Worm (Caenorhabditis elegans) whole organism, mixed stage, embryonic: ENCODE results near the gene F53C3.4.
A peak's percentile ranks its signal among the peaks of the same experiment; 100 is the strongest.

Experiments used
- M03D4.4 ChIP-seq: sonication (generic microtip); optimal IDR thresholded peaks from 2 replicates; lab custom pipeline; 2017; ENCODE audit warnings: mild to moderate bottlenecking, missing genetic modification characterization, missing compliant biosample characterization
- bed-3 ChIP-seq: fragments of 200-800 bp; sonication (Bioruptor generic); optimal IDR thresholded peaks from 3 replicates; lab custom pipeline; 2018; ENCODE audit warnings: mild to moderate bottlenecking, missing genetic modification characterization, moderate library complexity, missing compliant biosample characterization
- blmp-1 ChIP-seq: fragments of 150-350 bp; optimal IDR thresholded peaks from 2 replicates; lab custom pipeline; 2014; ENCODE audit warnings: missing biosample characterization, missing genetic modification characterization
- ceh-39 ChIP-seq: fragments of 150-350 bp; optimal IDR thresholded peaks from 2 replicates; lab custom pipeline; 2014; ENCODE audit warnings: missing biosample characterization, missing genetic modification characterization
- ceh-83 ChIP-seq: fragments of 200-800 bp; sonication (Bioruptor generic); optimal IDR thresholded peaks from 2 replicates; lab custom pipeline; 2018; ENCODE audit warnings: mild to moderate bottlenecking, missing genetic modification characterization, missing compliant biosample characterization
- ces-1 ChIP-seq: fragments of 150-350 bp; optimal IDR thresholded peaks from 2 replicates; lab custom pipeline; 2014; ENCODE audit warnings: missing biosample characterization, missing genetic modification reagents, missing genetic modification characterization
- cnd-1 ChIP-seq: fragments of 200-800 bp; sonication (Bioruptor generic); optimal IDR thresholded peaks from 2 replicates; lab custom pipeline; 2018; ENCODE audit warnings: mild to moderate bottlenecking, missing genetic modification characterization, missing compliant biosample characterization
- elt-3 ChIP-seq: fragments of 150-350 bp; optimal IDR thresholded peaks from 2 replicates; lab custom pipeline; 2014; ENCODE audit warnings: missing biosample characterization, missing genetic modification characterization
- flh-1 ChIP-seq: fragments of 200-800 bp; sonication (Bioruptor generic); optimal IDR thresholded peaks from 2 replicates; lab custom pipeline; 2018; ENCODE audit warnings: mild to moderate bottlenecking, missing genetic modification characterization, moderate library complexity, missing compliant biosample characterization
- ham-2 ChIP-seq: fragments of 200-800 bp; sonication (Bioruptor generic); optimal IDR thresholded peaks from 2 replicates; lab custom pipeline; 2018; ENCODE audit warnings: mild to moderate bottlenecking, missing genetic modification characterization, missing compliant biosample characterization
- hlh-1 ChIP-seq: fragments of 150-350 bp; optimal IDR thresholded peaks from 2 replicates; lab custom pipeline; 2014; ENCODE audit warnings: missing biosample characterization, missing genetic modification reagents, missing genetic modification characterization
- lin-13 ChIP-seq: fragments of 150-350 bp; optimal IDR thresholded peaks from 2 replicates; lab custom pipeline; 2014; ENCODE audit warnings: missing biosample characterization, missing genetic modification characterization
- lin-32 ChIP-seq: fragments of 200-800 bp; sonication (Bioruptor generic); optimal IDR thresholded peaks from 2 replicates; lab custom pipeline; 2018; ENCODE audit warnings: mild to moderate bottlenecking, missing genetic modification characterization, missing compliant biosample characterization
- lsy-2 ChIP-seq: fragments of 150-350 bp; optimal IDR thresholded peaks from 2 replicates; lab custom pipeline; 2014; ENCODE audit warnings: missing biosample characterization, missing genetic modification characterization
- mab-5 ChIP-seq: fragments of 150-350 bp; optimal IDR thresholded peaks from 2 replicates; lab custom pipeline; 2014; ENCODE audit warnings: missing biosample characterization, missing genetic modification characterization
- mep-1 ChIP-seq: fragments of 150-350 bp; optimal IDR thresholded peaks from 2 replicates; lab custom pipeline; 2017; ENCODE audit warnings: missing biosample characterization, missing genetic modification reagents, missing genetic modification characterization, inconsistent platforms
- mls-2 ChIP-seq: sonication (generic microtip); optimal IDR thresholded peaks from 2 replicates; lab custom pipeline; 2016; ENCODE audit warnings: mild to moderate bottlenecking, missing genetic modification characterization, moderate library complexity, missing compliant biosample characterization
- nhr-12 ChIP-seq: fragments of 150-350 bp; optimal IDR thresholded peaks from 2 replicates; lab custom pipeline; 2014; ENCODE audit warnings: missing biosample characterization, missing genetic modification characterization
- nhr-2 ChIP-seq: fragments of 150-350 bp; optimal IDR thresholded peaks from 2 replicates; lab custom pipeline; 2014; ENCODE audit warnings: missing biosample characterization, missing genetic modification characterization
- nhr-237 ChIP-seq: fragments of 150-350 bp; optimal IDR thresholded peaks from 2 replicates; lab custom pipeline; 2014; ENCODE audit warnings: missing biosample characterization, missing genetic modification characterization
- nhr-76 ChIP-seq: sonication (generic microtip); optimal IDR thresholded peaks from 2 replicates; lab custom pipeline; 2017; ENCODE audit warnings: missing biosample characterization, missing genetic modification characterization
- pha-4 ChIP-seq: fragments of 150-350 bp; optimal IDR thresholded peaks from 2 replicates; lab custom pipeline; 2018; ENCODE audit warnings: missing biosample characterization, missing genetic modification reagents, missing genetic modification characterization
- sem-2 ChIP-seq: fragments of 200-800 bp; sonication (Bioruptor generic); optimal IDR thresholded peaks from 2 replicates; lab custom pipeline; 2018; ENCODE audit warnings: mild to moderate bottlenecking, missing genetic modification characterization, missing compliant biosample characterization
- snpc-4 ChIP-seq: fragments of 150-350 bp; optimal IDR thresholded peaks from 2 replicates; lab custom pipeline; 2014; ENCODE audit warnings: missing biosample characterization, missing genetic modification characterization
- sptf-1 ChIP-seq: sonication (generic microtip); optimal IDR thresholded peaks from 2 replicates; lab custom pipeline; 2017; ENCODE audit warnings: mild to moderate bottlenecking, missing genetic modification characterization, moderate library complexity, missing compliant biosample characterization
- tbx-8 ChIP-seq: fragments of 200-800 bp; sonication (Bioruptor generic); optimal IDR thresholded peaks from 2 replicates; lab custom pipeline; 2018; ENCODE audit warnings: mild to moderate bottlenecking, missing genetic modification characterization, moderate library complexity, missing compliant biosample characterization
- unc-120 ChIP-seq: sonication (generic microtip); optimal IDR thresholded peaks from 2 replicates; lab custom pipeline; 2017; ENCODE audit warnings: missing genetic modification characterization, missing compliant biosample characterization; ENCODE audit not compliant: poor library complexity, severe bottlenecking
- unc-39 ChIP-seq: fragments of 150-350 bp; optimal IDR thresholded peaks from 2 replicates; lab custom pipeline; 2014; ENCODE audit warnings: missing biosample characterization, missing genetic modification characterization
- unc-62 ChIP-seq: fragments of 150-350 bp; optimal IDR thresholded peaks from 2 replicates; lab custom pipeline; 2014; ENCODE audit warnings: missing biosample characterization, missing genetic modification reagents, missing genetic modification characterization
- zip-8 ChIP-seq: fragments of 150-350 bp; optimal IDR thresholded peaks from 2 replicates; lab custom pipeline; 2014; ENCODE audit warnings: missing biosample characterization, missing genetic modification characterization
- ztf-11 ChIP-seq: fragments of 150-350 bp; optimal IDR thresholded peaks from 2 replicates; lab custom pipeline; 2014; ENCODE audit warnings: missing biosample characterization, missing genetic modification characterization

F53C3.4 gene

DNA sequence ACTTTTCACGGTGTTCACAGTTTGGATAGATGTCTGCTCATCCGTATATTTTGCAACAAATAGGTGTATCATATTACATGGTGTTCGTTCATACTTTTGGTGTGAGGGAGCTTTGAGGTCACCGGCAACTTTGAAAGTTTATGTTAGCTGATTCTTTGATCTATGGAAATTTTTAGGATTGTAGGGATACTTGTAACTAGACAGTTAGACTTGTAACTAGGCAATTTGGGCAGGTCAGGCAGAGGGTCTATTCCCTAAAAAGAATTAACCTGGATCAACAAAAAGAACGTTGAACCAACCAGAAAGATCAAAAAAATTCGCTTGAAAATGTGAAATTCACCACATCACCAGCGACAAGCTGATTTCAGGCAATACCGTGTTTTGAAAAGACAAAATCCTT, 7.3 kb upstream of the F53C3.4 start:
- TF ChIP-seq M03D4.4 (tag; lab: Kevin White, UChicago): no peak
- TF ChIP-seq nhr-76 (tag; lab: Kevin White, UChicago): no peak
- TF ChIP-seq mab-5 (tag; lab: Kevin White, UChicago): no peak
- no peak for TF ChIP-seq hlh-1 (tag; lab: Kevin White, UChicago)
- TF ChIP-seq sem-2 (GFP tag; lab: Kevin White, UChicago): no peak
- no peak for TF ChIP-seq blmp-1 (tag; lab: Kevin White, UChicago)
- TF ChIP-seq bed-3 (GFP tag; lab: Kevin White, UChicago): no peak
- TF ChIP-seq nhr-2 (tag; lab: Kevin White, UChicago): no peak
- TF ChIP-seq lsy-2: no peak
- no peak for TF ChIP-seq mls-2

DNA sequence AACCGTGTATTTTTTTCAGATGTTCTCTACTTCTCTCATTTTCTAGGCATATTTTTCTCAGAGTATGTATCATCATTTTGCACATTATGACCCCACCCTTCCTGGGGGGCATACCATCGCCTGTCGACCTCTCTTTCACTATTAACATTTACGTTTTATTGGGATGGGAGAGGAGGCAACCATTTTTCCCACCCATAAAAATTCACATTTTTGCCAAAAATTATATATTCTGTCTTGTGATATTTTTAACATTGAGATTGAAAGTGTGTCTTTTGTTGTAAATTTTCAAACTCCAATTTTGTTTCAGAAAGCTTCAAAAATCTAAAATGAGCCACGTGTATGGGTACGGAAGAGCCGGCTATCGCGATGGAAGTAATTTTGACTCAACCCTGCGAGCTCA, 6.5 kb upstream of the F53C3.4 start, which contains the start of gene F53C3.7:
Gene F53C3.7 (plus strand): TSS at position 301 of the 400 bp plus-strand sequence.
- TF ChIP-seq lsy-2 (no peak), unc-62 (GFP tag; lab: Kevin White, UChicago) (no peak), ceh-83 (GFP tag; lab: Kevin White, UChicago) (no peak), snpc-4 (tag; lab: Kevin White, UChicago) (no peak), nhr-76 (tag; lab: Kevin White, UChicago) (no peak), flh-1 (GFP tag; lab: Kevin White, UChicago) (no peak), cnd-1 (no peak), M03D4.4 (tag; lab: Kevin White, UChicago) (no peak), lin-32 (no peak), ceh-39 (no peak), ham-2 (no peak)
- TF ChIP-seq, all 35 proteins: peak for 0

DNA sequence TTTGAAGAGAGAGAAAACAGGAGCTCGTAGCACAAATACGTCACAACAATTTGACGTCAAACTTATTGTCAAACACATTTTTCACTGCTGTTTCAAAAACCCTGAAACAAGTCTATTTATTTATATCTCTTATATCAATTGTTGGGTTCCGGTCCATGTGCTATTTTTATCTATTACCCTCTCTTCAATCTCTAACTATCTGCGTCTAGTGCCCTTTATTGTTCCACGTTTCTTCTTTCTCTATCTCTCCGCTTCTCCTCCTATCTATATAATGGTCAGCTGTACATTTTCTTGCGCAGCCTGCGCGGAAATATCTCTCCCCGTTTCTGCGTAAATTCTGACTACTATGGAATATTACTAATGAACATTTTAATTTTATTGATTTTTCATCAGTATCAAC, 4.3 kb upstream of the F53C3.4 start:
- TF ChIP-seq unc-39 (tag; lab: Kevin White, UChicago): no peak
- peak; percentile 14 for TF ChIP-seq lsy-2
- TF ChIP-seq tbx-8: no peak
- peak; percentile 22 for TF ChIP-seq ham-2
- no peak for TF ChIP-seq blmp-1 (tag; lab: Kevin White, UChicago)
- TF ChIP-seq pha-4: peak; percentile 38
- TF ChIP-seq nhr-237 (tag; lab: Kevin White, UChicago): peak; percentile 69
- TF ChIP-seq ceh-83 (GFP tag; lab: Kevin White, UChicago): no peak
- TF ChIP-seq unc-120: peak; percentile 54
- peak; percentile 88 for TF ChIP-seq ces-1 (GFP tag; lab: Kevin White, UChicago)
- TF ChIP-seq ceh-39: peak; percentile 37
- TF ChIP-seq mls-2: peak; percentile 10
- TF ChIP-seq unc-62 (GFP tag; lab: Kevin White, UChicago): peak; percentile 24
- TF ChIP-seq hlh-1 (tag; lab: Kevin White, UChicago): peak; percentile 72
- peak; percentile 34 for TF ChIP-seq elt-3 (tag; lab: Kevin White, UChicago)

DNA sequence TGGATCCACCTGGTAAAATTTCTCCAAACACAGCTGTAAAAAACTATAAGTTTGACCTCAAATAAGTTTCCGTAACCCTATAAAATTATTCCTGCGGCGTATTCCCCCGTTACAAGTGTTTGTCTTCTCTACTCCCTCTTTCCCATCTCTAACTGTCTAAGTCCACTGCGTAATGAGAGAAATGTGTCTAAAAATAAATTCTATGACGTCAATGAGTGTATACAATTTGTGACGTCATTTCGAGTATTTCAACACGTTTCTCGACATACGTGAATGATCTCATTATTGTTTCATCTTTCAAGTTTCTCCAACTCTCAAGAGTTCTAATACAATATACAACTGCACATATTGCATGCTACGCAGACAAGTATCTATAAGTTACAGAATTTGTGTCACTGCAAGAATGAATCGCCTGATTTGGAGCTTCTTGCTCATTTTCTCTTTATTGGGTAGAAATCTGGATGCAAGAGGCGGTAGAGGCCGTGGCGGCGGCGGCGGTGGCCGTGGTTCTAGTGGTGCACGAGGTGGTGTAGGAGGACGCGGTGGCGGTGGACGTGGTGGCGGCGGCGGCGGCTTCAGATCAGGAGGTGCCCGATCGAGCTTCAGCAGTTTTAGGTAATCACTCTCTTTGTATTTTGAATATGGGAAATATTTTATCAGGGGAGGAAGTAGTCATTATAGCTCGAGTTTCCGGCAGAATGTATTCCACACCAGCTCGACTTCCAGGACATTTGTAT, 3.3 kb upstream of the F53C3.4 start, which contains the start of gene F53C3.6:
Gene F53C3.6 (plus strand): TSS at position 385 of the 737 bp plus-strand sequence.
- TF ChIP-seq unc-39 (tag; lab: Kevin White, UChicago) (no peak), lsy-2 (no peak), ceh-83 (GFP tag; lab: Kevin White, UChicago) (peak; percentile 48), sem-2 (GFP tag; lab: Kevin White, UChicago) (no peak), mep-1 (tag; lab: Kevin White, UChicago) (no peak), cnd-1 (no peak), unc-62 (GFP tag; lab: Kevin White, UChicago) (peak; percentile 81), pha-4 (no peak), nhr-237 (tag; lab: Kevin White, UChicago) (peak; percentile 23), mab-5 (tag; lab: Kevin White, UChicago) (no peak), ces-1 (GFP tag; lab: Kevin White, UChicago) (peak; percentile 94), zip-8 (tag; lab: Kevin White, UChicago) (peak; percentile 64), M03D4.4 (tag; lab: Kevin White, UChicago) (no peak), ztf-11 (tag; lab: Kevin White, UChicago) (no peak), hlh-1 (tag; lab: Kevin White, UChicago) (no peak), nhr-2 (tag; lab: Kevin White, UChicago) (peak; percentile 29), elt-3 (tag; lab: Kevin White, UChicago) (no peak), bed-3 (GFP tag; lab: Kevin White, UChicago) (no peak)

DNA sequence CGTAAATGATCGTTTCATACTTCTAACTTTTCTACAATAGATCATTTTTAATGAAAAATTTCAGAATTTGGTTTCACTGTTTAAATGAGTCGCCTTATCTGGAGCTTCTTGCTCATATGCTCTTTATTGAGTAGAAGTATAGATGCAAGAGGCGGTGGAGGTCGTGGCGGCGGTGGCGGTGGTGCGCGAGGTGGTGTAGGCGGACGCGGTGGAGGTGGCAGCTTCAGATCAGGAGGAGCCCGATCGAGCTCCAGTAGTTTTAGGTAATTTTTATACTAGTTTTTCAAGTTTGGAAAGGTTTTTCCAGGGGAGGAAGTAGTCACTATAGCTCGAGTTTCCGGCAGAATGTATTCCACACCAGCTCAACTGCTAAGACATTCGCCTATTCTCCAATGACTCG, 1.6 kb downstream of the F53C3.4 start, which contains the start of gene F53C3.3:
Gene F53C3.3 (plus strand): TSS at position 59 of the 400 bp plus-strand sequence.
- no peak for TF ChIP-seq mls-2
- TF ChIP-seq lin-32: no peak
- TF ChIP-seq lin-13: no peak
- TF ChIP-seq nhr-237 (tag; lab: Kevin White, UChicago): no peak
- TF ChIP-seq elt-3 (tag; lab: Kevin White, UChicago): no peak
- no peak for TF ChIP-seq ham-2
- TF ChIP-seq nhr-12 (tag; lab: Kevin White, UChicago): no peak
- TF ChIP-seq ceh-83 (GFP tag; lab: Kevin White, UChicago): no peak
- TF ChIP-seq sptf-1 (tag; lab: Kevin White, UChicago): no peak
